Fruit fly (Drosophila melanogaster) whole organism, embryonic: Measurements from ENCODE around the gene vito.
A peak's percentile ranks its signal among the peaks of the same experiment; 100 is the strongest.

Experiments
- B-H1 ChIP-seq: fragments of 200-800 bp; sonication (Bioruptor generic); IDR thresholded peaks from 3 replicates; pipeline ENCODE4 v1.3.6; 2022; ENCODE audit warnings: missing biosample characterization, missing genetic modification characterization
- BEAF-32 ChIP-seq: fragments of 200-800 bp; sonication (Bioruptor generic); optimal IDR thresholded peaks from 3 replicates; lab custom pipeline; 2017; ENCODE audit warnings: missing biosample characterization, missing genetic modification characterization, mild to moderate bottlenecking, moderate library complexity, missing genetic modification reagents
- Bteb2 ChIP-seq: fragments of 200-800 bp; sonication (Bioruptor generic); optimal IDR thresholded peaks from 2 replicates; lab custom pipeline; 2016; ENCODE audit warnings: missing biosample characterization, missing genetic modification characterization
- CG11560 ChIP-seq: fragments of 200-800 bp; sonication (Bioruptor generic); IDR thresholded peaks from 3 replicates; pipeline ENCODE4 v1.3.6; 2022; ENCODE audit warnings: missing biosample characterization, missing genetic modification characterization
- CG11696 ChIP-seq: fragments of 200-800 bp; sonication (Bioruptor generic); IDR thresholded peaks from 2 replicates; pipeline ENCODE4 v1.3.6; 2022; ENCODE audit warnings: missing biosample characterization, missing genetic modification characterization
- CG12744 ChIP-seq: fragments of 200-800 bp; sonication (Bioruptor generic); optimal IDR thresholded peaks from 2 replicates; lab custom pipeline; 2016; ENCODE audit warnings: missing biosample characterization, missing genetic modification characterization
- CG13775 ChIP-seq: fragments of 200-800 bp; sonication (Bioruptor generic); optimal IDR thresholded peaks from 3 replicates; lab custom pipeline; 2017; ENCODE audit warnings: missing biosample characterization, mild to moderate bottlenecking, missing genetic modification characterization
- CG15011 ChIP-seq: fragments of 200-800 bp; sonication (Bioruptor generic); optimal IDR thresholded peaks from 3 replicates; lab custom pipeline; 2018; ENCODE audit warnings: missing biosample characterization, mild to moderate bottlenecking, missing genetic modification characterization
- CG16815 ChIP-seq: fragments of 200-800 bp; sonication (Bioruptor generic); optimal IDR thresholded peaks from 3 replicates; lab custom pipeline; 2017; ENCODE audit warnings: missing biosample characterization, mild to moderate bottlenecking, missing genetic modification characterization
- CG2120 ChIP-seq: fragments of 200-800 bp; sonication (Bioruptor generic); optimal IDR thresholded peaks from 3 replicates; lab custom pipeline; 2016; ENCODE audit warnings: missing biosample characterization, missing genetic modification characterization
- CG30403 ChIP-seq: fragments of 200-800 bp; sonication (Bioruptor generic); optimal IDR thresholded peaks from 3 replicates; lab custom pipeline; 2016; ENCODE audit warnings: missing biosample characterization, missing genetic modification characterization
- CG31224 ChIP-seq: fragments of 200-800 bp; sonication (Bioruptor generic); IDR thresholded peaks from 2 replicates; pipeline ENCODE4 v1.3.6; 2022; ENCODE audit warnings: missing biosample characterization, missing genetic modification characterization
- CG32772 ChIP-seq: fragments of 200-800 bp; sonication (Bioruptor generic); IDR thresholded peaks from 2 replicates; pipeline ENCODE4 v1.3.6; 2022; ENCODE audit warnings: missing biosample characterization, missing genetic modification characterization
- CG5953 ChIP-seq: fragments of 200-800 bp; sonication (Bioruptor generic); IDR thresholded peaks from 2 replicates; pipeline ENCODE4 v1.3.6; 2022; ENCODE audit warnings: missing biosample characterization, missing genetic modification characterization
- CG7928 ChIP-seq: fragments of 200-800 bp; sonication (Bioruptor generic); optimal IDR thresholded peaks from 2 replicates; lab custom pipeline; 2017; ENCODE audit warnings: missing biosample characterization, mild to moderate bottlenecking, missing genetic modification characterization
- CHES-1-like ChIP-seq: fragments of 200-800 bp; sonication (Bioruptor generic); optimal IDR thresholded peaks from 2 replicates; lab custom pipeline; 2016; ENCODE audit warnings: missing biosample characterization, missing genetic modification characterization
- D ChIP-seq, 2 experiments: fragments of 200-800 bp in 1 of 2; fragments of >200 bp in 1 of 2; sonication (Bioruptor generic) in 1 of 2; optimal IDR thresholded peaks; 2 replicates in 1 of 2; 3 replicates in 1 of 2; lab custom pipeline; 2017; ENCODE audit warnings: mild to moderate bottlenecking in 1 of 2, missing biosample characterization in 1 of 2, missing genetic modification characterization in 1 of 2, missing genetic modification reagents in 1 of 2
- Eip74EF ChIP-seq, 2 experiments: fragments of 200-800 bp in 1 of 2; fragments of >200 bp in 1 of 2; sonication (Bioruptor generic) in 1 of 2; optimal IDR thresholded peaks; 2 replicates each; lab custom pipeline; 2017 to 2019; ENCODE audit warnings: missing biosample characterization in 2 of 2, missing genetic modification characterization in 2 of 2, mild to moderate bottlenecking in 1 of 2, moderate library complexity in 1 of 2
- Fer3 ChIP-seq: fragments of 200-800 bp; sonication (Bioruptor generic); optimal IDR thresholded peaks from 2 replicates; lab custom pipeline; 2018; ENCODE audit warnings: missing biosample characterization, mild to moderate bottlenecking, missing genetic modification characterization, moderate library complexity
- HmgD ChIP-seq: fragments of 200-800 bp; sonication (Bioruptor generic); optimal IDR thresholded peaks from 3 replicates; lab custom pipeline; 2016; ENCODE audit warnings: missing biosample characterization, missing genetic modification characterization
- Jarid2 ChIP-seq: fragments of 200-800 bp; sonication (Bioruptor generic); optimal IDR thresholded peaks from 3 replicates; lab custom pipeline; 2017; ENCODE audit warnings: mild to moderate bottlenecking, missing biosample characterization, missing genetic modification reagents, missing genetic modification characterization
- MESR4 ChIP-seq: fragments of 200-800 bp; sonication (Bioruptor generic); optimal IDR thresholded peaks from 2 replicates; lab custom pipeline; 2018; ENCODE audit warnings: missing biosample characterization, mild to moderate bottlenecking, missing genetic modification characterization, moderate library complexity
- Med ChIP-seq: fragments of 200-800 bp; sonication (Bioruptor generic); peaks from one replicate; lab custom pipeline; 2016; ENCODE audit warnings: missing biosample characterization, missing genetic modification characterization, mild to moderate bottlenecking, inconsistent platforms, moderate library complexity
- Nf-YA ChIP-seq: fragments of 200-800 bp; sonication (Bioruptor generic); IDR thresholded peaks from 2 replicates; pipeline ENCODE4 v1.3.6; 2022; ENCODE audit warnings: missing biosample characterization, missing genetic modification characterization
- Poxn ChIP-seq: fragments of 200-800 bp; sonication (Bioruptor generic); IDR thresholded peaks from 2 replicates; pipeline ENCODE4 v1.3.6; 2022; ENCODE audit warnings: missing biosample characterization, missing genetic modification characterization
- Stat92E ChIP-seq, 3 experiments: fragments of >200 bp in 2 of 3; fragments of 200-800 bp in 1 of 3; sonication (Bioruptor generic) in 1 of 3; optimal IDR thresholded peaks; 2 replicates each; lab custom pipeline; 2017 to 2019; ENCODE audit warnings: missing biosample characterization in 3 of 3, missing genetic modification characterization in 3 of 3, mild to moderate bottlenecking in 1 of 3, moderate library complexity in 1 of 3
- Xbp1 ChIP-seq: fragments of 200-800 bp; sonication (Bioruptor generic); optimal IDR thresholded peaks from 3 replicates; lab custom pipeline; 2016; ENCODE audit warnings: missing biosample characterization, mild to moderate bottlenecking, missing genetic modification characterization
- aop ChIP-seq: fragments of 200-800 bp; sonication (Bioruptor generic); IDR thresholded peaks from 2 replicates; pipeline ENCODE4 v1.3.6; 2022; ENCODE audit warnings: missing biosample characterization, missing genetic modification characterization
- ara ChIP-seq: fragments of 200-800 bp; sonication (Bioruptor generic); IDR thresholded peaks from 2 replicates; pipeline ENCODE4 v1.3.6; 2022; ENCODE audit warnings: missing biosample characterization, missing genetic modification characterization
- ash1 ChIP-seq: fragments of 200-800 bp; sonication (Bioruptor generic); optimal IDR thresholded peaks from 2 replicates; lab custom pipeline; 2018; ENCODE audit warnings: missing biosample characterization, mild to moderate bottlenecking, missing genetic modification characterization
- bbx ChIP-seq: fragments of 200-800 bp; sonication (Bioruptor generic); IDR thresholded peaks from 2 replicates; pipeline ENCODE4 v1.3.6; 2022; ENCODE audit warnings: missing biosample characterization, missing genetic modification characterization; ENCODE audit not compliant: partially characterized antibody
- bcd ChIP-seq: fragments of 200-800 bp; sonication (Bioruptor generic); optimal IDR thresholded peaks from 2 replicates; lab custom pipeline; 2017; ENCODE audit warnings: missing biosample characterization, mild to moderate bottlenecking, missing genetic modification characterization
- br ChIP-seq: fragments of >200 bp; optimal IDR thresholded peaks from 2 replicates; lab custom pipeline; 2017
- cas ChIP-seq: fragments of 200-800 bp; sonication (Bioruptor generic); IDR thresholded peaks from 2 replicates; pipeline ENCODE4 v1.3.6; 2022; ENCODE audit warnings: missing biosample characterization, missing genetic modification characterization
- chinmo ChIP-seq: fragments of 200-800 bp; sonication (Bioruptor generic); IDR thresholded peaks from 4 replicates; pipeline ENCODE4 v1.3.6; 2022; ENCODE audit warnings: missing biosample characterization, missing genetic modification characterization; ENCODE audit not compliant: partially characterized antibody
- crp ChIP-seq, 2 experiments: fragments of 200-800 bp; sonication (Bioruptor generic); optimal IDR thresholded peaks; 2 replicates in 1 of 2; 3 replicates in 1 of 2; lab custom pipeline; 2017; ENCODE audit warnings: missing biosample characterization in 2 of 2, missing genetic modification characterization in 2 of 2, mild to moderate bottlenecking in 1 of 2, moderate library complexity in 1 of 2
- da ChIP-seq: fragments of 200-800 bp; sonication (Bioruptor generic); optimal IDR thresholded peaks from 2 replicates; lab custom pipeline; 2016; ENCODE audit warnings: missing biosample characterization, missing genetic modification characterization
- danr ChIP-seq: fragments of 200-800 bp; sonication (Bioruptor generic); IDR thresholded peaks from 2 replicates; pipeline ENCODE4 v1.3.6; 2022; ENCODE audit warnings: missing biosample characterization, missing genetic modification characterization
- grn ChIP-seq: fragments of 200-800 bp; sonication (Bioruptor generic); optimal IDR thresholded peaks from 3 replicates; lab custom pipeline; 2017; ENCODE audit warnings: missing biosample characterization, missing genetic modification characterization
- h ChIP-seq: fragments of >200 bp; optimal IDR thresholded peaks from 2 replicates; lab custom pipeline; 2017
- hbn ChIP-seq: fragments of 200-800 bp; sonication (Bioruptor generic); IDR thresholded peaks from 2 replicates; pipeline ENCODE4 v1.3.6; 2022; ENCODE audit warnings: missing biosample characterization, missing genetic modification characterization; ENCODE audit not compliant: partially characterized antibody
- her ChIP-seq: fragments of 200-800 bp; sonication (Bioruptor generic); optimal IDR thresholded peaks from 2 replicates; lab custom pipeline; 2016; ENCODE audit warnings: missing biosample characterization, missing genetic modification characterization
- hkb ChIP-seq, 2 experiments: fragments of 200-800 bp in 1 of 2; fragments of >200 bp in 1 of 2; sonication (Bioruptor generic) in 1 of 2; IDR thresholded peaks in 1 of 2; optimal IDR thresholded peaks in 1 of 2; 2 replicates each; pipeline versions ENCODE4 v1.3.6 to Lab custom; 2017 to 2022; ENCODE audit warnings: missing biosample characterization in 1 of 2, missing genetic modification characterization in 1 of 2
- hth ChIP-seq: fragments of >200 bp; optimal IDR thresholded peaks from 2 replicates; lab custom pipeline; 2017; ENCODE audit warnings: inconsistent platforms
- lilli ChIP-seq: fragments of 200-800 bp; sonication (Bioruptor generic); optimal IDR thresholded peaks from 3 replicates; lab custom pipeline; 2016; ENCODE audit warnings: missing biosample characterization, missing genetic modification characterization
- pfk ChIP-seq: fragments of 200-800 bp; sonication (Bioruptor generic); optimal IDR thresholded peaks from 2 replicates; lab custom pipeline; 2018; ENCODE audit warnings: missing biosample characterization, mild to moderate bottlenecking, missing genetic modification characterization, moderate library complexity
- pros ChIP-seq: fragments of 200-800 bp; sonication (Bioruptor generic); optimal IDR thresholded peaks from 3 replicates; lab custom pipeline; 2019; ENCODE audit warnings: missing biosample characterization, mild to moderate bottlenecking, missing genetic modification characterization, moderate library complexity
- schlank ChIP-seq: fragments of 200-800 bp; sonication (Bioruptor generic); optimal IDR thresholded peaks from 2 replicates; lab custom pipeline; 2018; ENCODE audit warnings: missing biosample characterization, mild to moderate bottlenecking, missing genetic modification characterization
- sd ChIP-seq: fragments of 200-800 bp; sonication (Bioruptor generic); optimal IDR thresholded peaks from 3 replicates; lab custom pipeline; 2018; ENCODE audit warnings: missing biosample characterization, mild to moderate bottlenecking, missing genetic modification characterization, moderate library complexity
- sisA ChIP-seq: fragments of 200-800 bp; sonication (Bioruptor generic); IDR thresholded peaks from 2 replicates; pipeline ENCODE4 v1.3.6; 2022; ENCODE audit warnings: missing biosample characterization, missing genetic modification characterization
- unc-4 ChIP-seq: fragments of 200-800 bp; sonication (Bioruptor generic); IDR thresholded peaks from 2 replicates; pipeline ENCODE4 v1.3.6; 2022; ENCODE audit warnings: missing biosample characterization, missing genetic modification characterization; ENCODE audit not compliant: partially characterized antibody

Gene vito

DNA sequence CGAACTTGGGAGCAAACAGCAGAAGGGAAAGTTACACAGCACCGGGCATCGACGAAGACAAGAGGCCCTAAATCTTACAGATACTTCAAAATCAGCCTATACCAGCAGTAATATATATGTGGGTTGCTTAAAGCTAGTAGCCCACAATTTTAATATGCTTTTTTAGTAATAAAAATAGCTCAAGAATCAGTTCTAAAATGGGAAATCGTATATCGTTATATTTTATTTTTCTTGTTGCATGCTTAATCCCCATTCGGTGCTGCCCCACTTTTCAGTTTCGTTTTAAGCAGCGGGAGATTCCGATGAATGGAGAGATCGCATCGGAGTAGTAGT is 30.9 kb upstream of the vito start (continued):
- peak; percentile 28 for TF ChIP-seq bcd (GFP tag; lab: Kevin White, UChicago)
- TF ChIP-seq MESR4 = no peak
- TF ChIP-seq schlank (tag; lab: Kevin White, UChicago) = no peak
- TF ChIP-seq CG30403 (GFP tag; lab: Kevin White, UChicago) = peak; percentile 49
- TF ChIP-seq CG13775 (GFP tag; lab: Kevin White, UChicago) = no peak
- no peak for TF ChIP-seq sisA (GFP tag; lab: Robert Waterston, UW)
- no peak for TF ChIP-seq danr (GFP tag; lab: Robert Waterston, UW)
- no peak for TF ChIP-seq hkb (optimal IDR thresholded peaks at IDR 0.05; lab: Kevin White, UChicago)
- no peak for TF ChIP-seq hkb (GFP tag; IDR thresholded peaks at IDR 0.05; lab: Robert Waterston, UW)
- no peak for TF ChIP-seq lilli (GFP tag; lab: Kevin White, UChicago)
- no peak for TF ChIP-seq bbx (GFP tag; lab: Robert Waterston, UW)
- TF ChIP-seq her (GFP tag; lab: Kevin White, UChicago) = no peak
- no peak for TF ChIP-seq CG15011 (GFP tag; lab: Kevin White, UChicago)
- TF ChIP-seq Stat92E (GFP tag; optimal IDR thresholded peaks at IDR 0.05; lab: Kevin White, UChicago) = no peak
- TF ChIP-seq CG12744 (GFP tag; lab: Kevin White, UChicago) = no peak
- TF ChIP-seq Poxn (GFP tag; lab: Robert Waterston, UW) = no peak
- TF ChIP-seq CG11560 (tag; lab: Robert Waterston, UW) = no peak
- TF ChIP-seq CG7928 = no peak
- TF ChIP-seq Med (GFP tag; lab: Kevin White, UChicago) = peak; percentile 16
- peak; percentile 56; the same call in 1 of the 2 replicates for TF ChIP-seq ara
- no peak for TF ChIP-seq crp (GFP tag; optimal IDR thresholded peaks at IDR 0.05; lab: Kevin White, UChicago)
- TF ChIP-seq hbn = no peak
- no peak for TF ChIP-seq Bteb2 (GFP tag; lab: Kevin White, UChicago)
- no peak for TF ChIP-seq sd
- no peak for TF ChIP-seq br (lab: Kevin White, UChicago)
- no peak for TF ChIP-seq CG31224 (GFP tag; lab: Robert Waterston, UW)
- no peak for TF ChIP-seq Nf-YA
- no peak for TF ChIP-seq D (optimal IDR thresholded peaks at IDR 0.05; lab: Kevin White, UChicago)
- no peak for TF ChIP-seq D (GFP tag; optimal IDR thresholded peaks at IDR 0.05; lab: Kevin White, UChicago)
- no peak for TF ChIP-seq chinmo (GFP tag; lab: Robert Waterston, UW)
- TF ChIP-seq CG11696 (GFP tag; lab: Robert Waterston, UW) = no peak
- TF ChIP-seq Jarid2 (GFP tag; lab: Kevin White, UChicago) = no peak
- no peak for TF ChIP-seq HmgD (GFP tag; lab: Kevin White, UChicago)
- TF ChIP-seq unc-4 (GFP tag; lab: Robert Waterston, UW) = no peak
- peak; percentile 13; the same call in 1 of the 3 replicates for TF ChIP-seq B-H1 (GFP tag; lab: Robert Waterston, UW)
- TF ChIP-seq CG16815 (GFP tag; lab: Kevin White, UChicago) = no peak
- TF ChIP-seq pros (GFP tag; lab: Kevin White, UChicago) = no peak
- TF ChIP-seq h = no peak
- no peak for TF ChIP-seq grn (GFP tag; lab: Kevin White, UChicago)
- no peak for TF ChIP-seq aop (GFP tag; lab: Robert Waterston, UW)
- TF ChIP-seq cas = no peak
- TF ChIP-seq hth (lab: Kevin White, UChicago) = no peak
- no peak for TF ChIP-seq da
- peak; percentile 35 for TF ChIP-seq Xbp1 (GFP tag; lab: Kevin White, UChicago)
- TF ChIP-seq BEAF-32 (GFP tag; lab: Kevin White, UChicago) = no peak
- TF ChIP-seq CG32772 (GFP tag; lab: Robert Waterston, UW) = no peak
- peak in 1 of 2 experiments; percentile 1 for TF ChIP-seq Eip74EF (GFP tag; optimal IDR thresholded peaks at IDR 0.05; lab: Kevin White, UChicago)
- peak; percentile 37 for TF ChIP-seq CG2120 (GFP tag; lab: Kevin White, UChicago)
- no peak for TF ChIP-seq ash1 (GFP tag; lab: Kevin White, UChicago)
- no peak for TF ChIP-seq CHES-1-like (GFP tag; lab: Kevin White, UChicago)
- TF ChIP-seq pfk (GFP tag; lab: Kevin White, UChicago) = no peak
- no peak for TF ChIP-seq Fer3
- TF ChIP-seq CG5953 (GFP tag; lab: Robert Waterston, UW) = peak; percentile 30; the same call in 1 of the 2 replicates
